Worm (Caenorhabditis elegans) whole organism, L2 larva: Measurements from ENCODE around the gene ikke-1.

Experiments
- Y55F3AM.14 ChIP-seq: fragments of 200-800 bp; sonication (Bioruptor generic); optimal IDR thresholded peaks from 2 replicates; lab custom pipeline; 2018; ENCODE audit warnings: mild to moderate bottlenecking, missing genetic modification characterization, missing compliant biosample characterization
- ama-1 ChIP-seq: fragments of 150-350 bp; optimal IDR thresholded peaks from 2 replicates; lab custom pipeline; 2018; ENCODE audit warnings: inconsistent platforms
- blmp-1 ChIP-seq: sonication (generic microtip); optimal IDR thresholded peaks from 2 replicates; lab custom pipeline; 2017; ENCODE audit warnings: missing genetic modification characterization, mild to moderate bottlenecking, missing compliant biosample characterization, antibody characterized with exemption, moderate library complexity; ENCODE audit not compliant: insufficient read depth
- crh-2 ChIP-seq: sonication (generic microtip); optimal IDR thresholded peaks from 2 replicates; lab custom pipeline; 2017; ENCODE audit warnings: missing biosample characterization, missing genetic modification characterization
- elt-1 ChIP-seq: fragments of 150-350 bp; optimal IDR thresholded peaks from 2 replicates; lab custom pipeline; 2014; ENCODE audit warnings: missing biosample characterization, missing genetic modification characterization
- fos-1 ChIP-seq: fragments of 150-350 bp; optimal IDR thresholded peaks from 2 replicates; lab custom pipeline; 2014; ENCODE audit warnings: missing biosample characterization, missing genetic modification characterization
- mbf-1 ChIP-seq: sonication (generic microtip); optimal IDR thresholded peaks from 2 replicates; lab custom pipeline; 2017; ENCODE audit warnings: missing biosample characterization, missing genetic modification characterization
- mdl-1 ChIP-seq, 2 experiments: fragments of 150-350 bp in 1 of 2; sonication (generic microtip) in 1 of 2; optimal IDR thresholded peaks; 2 replicates each; lab custom pipeline; 2017; ENCODE audit warnings: missing biosample characterization in 2 of 2, missing genetic modification characterization in 2 of 2
- nhr-21 ChIP-seq: fragments of 150-350 bp; optimal IDR thresholded peaks from 2 replicates; lab custom pipeline; 2014; ENCODE audit warnings: missing biosample characterization, missing genetic modification characterization
- nhr-237 ChIP-seq: fragments of 150-350 bp; optimal IDR thresholded peaks from 2 replicates; lab custom pipeline; 2014; ENCODE audit warnings: missing biosample characterization, missing genetic modification characterization
- nhr-25 ChIP-seq: fragments of 150-350 bp; sonication (generic microtip); optimal IDR thresholded peaks from 3 replicates; lab custom pipeline; 2014; ENCODE audit warnings: missing biosample characterization, missing genetic modification characterization
- sem-4 ChIP-seq: fragments of 150-350 bp; optimal IDR thresholded peaks from 2 replicates; lab custom pipeline; 2014; ENCODE audit warnings: missing biosample characterization, missing genetic modification reagents, missing genetic modification characterization
- sma-9 ChIP-seq, 2 experiments: fragments of 150-350 bp in 1 of 2; sonication (generic microtip) in 1 of 2; optimal IDR thresholded peaks; 2 replicates each; lab custom pipeline; 2014 to 2016; ENCODE audit warnings: missing genetic modification characterization in 2 of 2, mild to moderate bottlenecking in 1 of 2, missing biosample characterization in 1 of 2, missing compliant biosample characterization in 1 of 2, missing genetic modification reagents in 1 of 2, moderate library complexity in 1 of 2
- snpc-4 ChIP-seq: fragments of 150-350 bp; optimal IDR thresholded peaks from 2 replicates; lab custom pipeline; 2014; ENCODE audit warnings: missing biosample characterization, missing genetic modification characterization
- ztf-11 ChIP-seq: sonication (generic microtip); optimal IDR thresholded peaks from 2 replicates; lab custom pipeline; 2017; ENCODE audit warnings: missing biosample characterization, missing genetic modification characterization

ikke-1 gene

DNA sequence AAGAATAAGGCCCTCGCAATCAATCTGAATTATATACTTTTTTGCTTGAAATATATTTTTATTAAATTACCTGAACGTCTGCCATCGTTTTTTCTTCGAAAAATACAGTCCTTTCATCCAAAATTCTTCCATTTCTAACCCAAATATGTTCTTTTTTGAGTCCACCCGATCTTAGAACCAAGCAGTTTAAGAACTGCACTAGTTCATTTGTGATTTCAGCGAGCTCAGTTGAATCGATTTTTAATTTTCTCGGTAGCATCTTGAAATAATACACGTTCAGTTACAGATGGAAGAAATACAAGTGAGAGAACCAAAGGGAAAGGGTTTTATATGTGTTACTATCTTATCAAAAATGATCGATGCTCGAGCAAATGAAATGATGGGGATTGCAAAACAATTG, 51.0 kb downstream of the ikke-1 start, which contains the start of gene F59B2.3:
Gene F59B2.3, minus strand, starts transcription at position 259 of the 400 bp plus-strand sequence.
- TF ChIP-seq Y55F3AM.14: no peak
- no peak for TF ChIP-seq nhr-237 (tag; lab: Kevin White, UChicago)
- TF ChIP-seq crh-2 (tag; lab: Kevin White, UChicago): no peak
- no peak for TF ChIP-seq ztf-11 (tag; lab: Kevin White, UChicago)
- TF ChIP-seq elt-1 (tag; lab: Kevin White, UChicago): no peak
- TF ChIP-seq blmp-1 (tag; lab: Kevin White, UChicago): no peak

DNA sequence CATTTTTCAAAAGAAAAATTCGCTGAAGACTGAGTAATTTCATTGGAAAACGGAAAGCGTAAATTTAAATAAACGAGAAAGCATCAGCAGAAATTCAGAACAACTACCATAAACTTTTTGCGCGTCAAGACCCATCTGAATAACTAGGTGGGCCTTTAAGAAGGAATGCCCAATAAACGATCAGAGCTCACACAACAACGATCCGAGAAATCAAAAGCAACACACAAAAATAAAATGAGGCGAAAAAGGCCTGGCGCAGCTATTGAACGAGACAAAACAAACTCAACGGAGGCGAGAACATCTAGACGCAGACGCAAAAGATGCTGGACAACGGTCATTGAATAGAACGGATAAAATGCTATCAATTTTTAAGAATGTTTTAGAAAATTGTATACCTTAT, 51.6 kb downstream of the ikke-1 start:
- TF ChIP-seq nhr-21 (tag; lab: Kevin White, UChicago): no peak
- no peak for TF ChIP-seq fos-1 (tag; lab: Kevin White, UChicago)

DNA sequence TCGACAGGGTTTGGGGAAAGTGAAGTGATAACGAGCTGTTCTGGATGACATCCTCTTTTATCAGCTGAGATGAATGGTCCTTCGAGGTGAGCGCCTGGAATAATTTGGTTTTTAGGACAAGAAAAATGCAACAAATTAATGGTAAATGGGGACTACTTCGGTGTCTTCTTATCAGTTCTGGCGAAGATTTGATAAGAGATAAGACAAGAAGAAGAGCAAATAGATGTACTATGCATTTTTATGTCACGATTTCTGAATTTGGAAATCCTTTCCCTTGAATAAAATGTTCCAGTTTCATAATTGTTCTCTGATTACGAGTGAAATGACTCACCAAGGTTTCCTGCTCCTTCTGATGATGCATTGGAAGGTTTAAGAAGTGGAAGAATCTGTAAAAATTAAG, 52.7 kb downstream of the ikke-1 start:
- TF ChIP-seq nhr-237 (tag; lab: Kevin White, UChicago) (no peak), nhr-21 (tag; lab: Kevin White, UChicago) (no peak), snpc-4 (no peak), nhr-25 (tag; lab: Kevin White, UChicago) (no peak), fos-1 (tag; lab: Kevin White, UChicago) (peak; percentile 84)

DNA sequence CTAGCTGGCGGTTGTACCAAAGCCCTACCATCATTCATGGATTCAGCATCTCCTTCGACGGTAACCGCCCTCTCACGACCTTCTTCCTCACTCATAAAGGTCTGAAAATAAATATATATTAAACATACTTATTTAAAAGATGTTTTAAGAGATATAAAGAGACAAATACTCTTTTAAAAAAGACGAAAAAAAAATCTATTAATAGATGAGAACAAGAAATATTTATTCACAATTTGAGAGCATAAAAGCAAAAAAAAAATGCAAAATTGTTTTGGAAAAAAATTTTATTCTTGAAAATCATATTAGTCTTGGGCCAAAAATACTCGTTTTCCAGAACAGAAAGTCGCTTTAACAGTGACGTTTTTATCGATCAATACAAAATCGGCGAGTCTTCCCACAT, 53.8 kb downstream of the ikke-1 start, which contains the start of gene skat-1:
Gene skat-1, minus strand, starts transcription at position 101 of the 400 bp plus-strand sequence.
- TF ChIP-seq mdl-1 (tag; optimal IDR thresholded peaks at IDR 0.05; lab: Kevin White, UChicago) (no peak), sma-9 (GFP tag; optimal IDR thresholded peaks at IDR 0.05; lab: Kevin White, UChicago) (no peak), sma-9 (tag; optimal IDR thresholded peaks at IDR 0.05; lab: Kevin White, UChicago) (no peak), sem-4 (tag; lab: Kevin White, UChicago) (no peak), mbf-1 (tag; lab: Kevin White, UChicago) (no peak), ama-1 (lab: Kevin White, UChicago) (no peak), nhr-237 (tag; lab: Kevin White, UChicago) (no peak)
- TF ChIP-seq, all 48 proteins: peak for 0
